Fruit fly (Drosophila melanogaster) whole organism, embryonic: ENCODE data around the gene CG12112.

ENCODE experiments used
- CG14441 ChIP-seq: fragments of 200-800 bp; sonication (Bioruptor generic); IDR thresholded peaks from 2 replicates; pipeline ENCODE4 v1.3.6; 2022; ENCODE audit warnings: missing biosample characterization, missing genetic modification characterization
- CG14860 ChIP-seq: fragments of 200-800 bp; sonication (Bioruptor generic); IDR thresholded peaks from 3 replicates; pipeline ENCODE4 v1.3.6; 2022; ENCODE audit warnings: missing biosample characterization, missing genetic modification characterization; ENCODE audit not compliant: partially characterized antibody
- CG17361 ChIP-seq: fragments of 200-800 bp; sonication (Bioruptor generic); IDR thresholded peaks from 3 replicates; pipeline ENCODE4 v1.3.6; 2022; ENCODE audit warnings: missing biosample characterization, missing genetic modification characterization
- CG1832 ChIP-seq: fragments of 200-800 bp; sonication (Bioruptor generic); optimal IDR thresholded peaks from 2 replicates; lab custom pipeline; 2017; ENCODE audit warnings: missing biosample characterization, mild to moderate bottlenecking, missing genetic modification characterization, inconsistent platforms
- CG18619 ChIP-seq: fragments of 200-800 bp; sonication (Bioruptor generic); optimal IDR thresholded peaks from 3 replicates; lab custom pipeline; 2017; ENCODE audit warnings: missing biosample characterization, mild to moderate bottlenecking, missing genetic modification characterization
- CG2120 ChIP-seq: fragments of 200-800 bp; sonication (Bioruptor generic); optimal IDR thresholded peaks from 3 replicates; lab custom pipeline; 2016; ENCODE audit warnings: missing biosample characterization, missing genetic modification characterization
- CG30020 ChIP-seq: fragments of 200-800 bp; optimal IDR thresholded peaks from 2 replicates; lab custom pipeline; 2019; ENCODE audit warnings: missing biosample characterization, mild to moderate bottlenecking, missing genetic modification characterization, moderate library complexity
- CG32767 ChIP-seq: fragments of 200-800 bp; sonication (Bioruptor generic); IDR thresholded peaks from 2 replicates; pipeline ENCODE4 v1.3.6; 2022; ENCODE audit warnings: missing biosample characterization, missing genetic modification characterization
- CG34224 ChIP-seq: fragments of 200-800 bp; sonication (Bioruptor generic); IDR thresholded peaks from 3 replicates; pipeline ENCODE4 v1.3.6; 2022; ENCODE audit warnings: missing biosample characterization, missing genetic modification characterization; ENCODE audit not compliant: partially characterized antibody
- CG4404 ChIP-seq: fragments of 200-800 bp; sonication (Bioruptor generic); IDR thresholded peaks from 2 replicates; pipeline ENCODE4 v1.3.6; 2022; ENCODE audit warnings: missing biosample characterization, missing genetic modification characterization
- CG5245 ChIP-seq: fragments of 200-800 bp; sonication (Bioruptor generic); optimal IDR thresholded peaks from 3 replicates; lab custom pipeline; 2016; ENCODE audit warnings: missing biosample characterization, missing genetic modification characterization
- CG6683 ChIP-seq: fragments of 200-800 bp; sonication (Bioruptor generic); optimal IDR thresholded peaks from 2 replicates; lab custom pipeline; 2017; ENCODE audit warnings: missing biosample characterization, mild to moderate bottlenecking, missing genetic modification characterization, missing genetic modification reagents
- CG8281 ChIP-seq: fragments of 200-800 bp; sonication (Bioruptor generic); optimal IDR thresholded peaks from 2 replicates; lab custom pipeline; 2018; ENCODE audit warnings: missing biosample characterization, mild to moderate bottlenecking, missing genetic modification characterization, moderate library complexity
- CG8388 ChIP-seq: fragments of 200-800 bp; sonication (Bioruptor generic); optimal IDR thresholded peaks from 2 replicates; lab custom pipeline; 2019; ENCODE audit warnings: missing biosample characterization, mild to moderate bottlenecking, missing genetic modification characterization, moderate library complexity
- CG9437 ChIP-seq: fragments of 200-800 bp; sonication (Bioruptor generic); optimal IDR thresholded peaks from 2 replicates; lab custom pipeline; 2018; ENCODE audit warnings: missing biosample characterization, mild to moderate bottlenecking, missing genetic modification characterization
- CG9609 ChIP-seq: fragments of 200-800 bp; sonication (Bioruptor generic); optimal IDR thresholded peaks from 3 replicates; lab custom pipeline; 2016; ENCODE audit warnings: missing biosample characterization, missing genetic modification characterization
- CoRest ChIP-seq: fragments of 200-800 bp; sonication (Bioruptor generic); optimal IDR thresholded peaks from 3 replicates; lab custom pipeline; 2018; ENCODE audit warnings: missing biosample characterization, mild to moderate bottlenecking, missing genetic modification characterization, moderate library complexity
- D ChIP-seq, 2 experiments: fragments of 200-800 bp in 1 of 2; fragments of >200 bp in 1 of 2; sonication (Bioruptor generic) in 1 of 2; optimal IDR thresholded peaks; 2 replicates in 1 of 2; 3 replicates in 1 of 2; lab custom pipeline; 2017; ENCODE audit warnings: mild to moderate bottlenecking in 1 of 2, missing biosample characterization in 1 of 2, missing genetic modification characterization in 1 of 2, missing genetic modification reagents in 1 of 2
- Dfd ChIP-seq, 2 experiments: fragments of >200 bp; optimal IDR thresholded peaks; 2 replicates each; lab custom pipeline; 2017; ENCODE audit warnings: missing biosample characterization in 2 of 2, missing genetic modification characterization in 2 of 2
- Dip2 ChIP-seq: fragments of 200-800 bp; sonication (Bioruptor generic); IDR thresholded peaks from 2 replicates; pipeline ENCODE4 v1.3.6; 2022; ENCODE audit warnings: missing biosample characterization, missing genetic modification characterization
- H2.0 ChIP-seq: fragments of 200-800 bp; sonication (Bioruptor generic); IDR thresholded peaks from 2 replicates; pipeline ENCODE4 v1.3.6; 2022; ENCODE audit warnings: missing biosample characterization, missing genetic modification characterization
- Hey ChIP-seq: fragments of 200-800 bp; sonication (Bioruptor generic); optimal IDR thresholded peaks from 3 replicates; lab custom pipeline; 2018; ENCODE audit warnings: missing biosample characterization, mild to moderate bottlenecking, missing genetic modification characterization
- HmgZ ChIP-seq: fragments of 200-800 bp; sonication (Bioruptor generic); optimal IDR thresholded peaks from 2 replicates; lab custom pipeline; 2018; ENCODE audit warnings: missing biosample characterization, mild to moderate bottlenecking, missing genetic modification characterization
- Mad ChIP-seq: fragments of 200-800 bp; sonication (Bioruptor generic); optimal IDR thresholded peaks from 2 replicates; lab custom pipeline; 2016; ENCODE audit warnings: missing biosample characterization, missing genetic modification characterization
- Optix ChIP-seq: fragments of 200-800 bp; sonication (Bioruptor generic); IDR thresholded peaks from 3 replicates; pipeline ENCODE4 v1.3.6; 2022; ENCODE audit warnings: missing biosample characterization, missing genetic modification characterization
- Pdp1 ChIP-seq, 2 experiments: fragments of 200-800 bp; sonication (Bioruptor generic); optimal IDR thresholded peaks; 3 replicates each; lab custom pipeline; 2016; ENCODE audit warnings: missing biosample characterization in 2 of 2, missing genetic modification characterization in 2 of 2, mild to moderate bottlenecking in 1 of 2, moderate library complexity in 1 of 2
- Ptx1 ChIP-seq: fragments of 200-800 bp; sonication (Bioruptor generic); IDR thresholded peaks from 2 replicates; pipeline ENCODE4 v1.3.6; 2022; ENCODE audit warnings: missing biosample characterization, missing genetic modification characterization
- Ravus ChIP-seq: fragments of 200-800 bp; sonication (Bioruptor generic); IDR thresholded peaks from 2 replicates; pipeline ENCODE4 v1.3.6; 2022; ENCODE audit warnings: missing biosample characterization, missing genetic modification characterization
- Rfx ChIP-seq: fragments of 200-800 bp; sonication (Bioruptor generic); IDR thresholded peaks from 2 replicates; pipeline ENCODE4 v1.3.6; 2022; ENCODE audit warnings: missing biosample characterization, missing genetic modification characterization
- Sry-β ChIP-seq: fragments of 200-800 bp; sonication (Bioruptor generic); optimal IDR thresholded peaks from 2 replicates; lab custom pipeline; 2018; ENCODE audit warnings: missing biosample characterization, mild to moderate bottlenecking, missing genetic modification characterization, moderate library complexity
- Vsx1 ChIP-seq: fragments of 200-800 bp; sonication (Bioruptor generic); optimal IDR thresholded peaks from 2 replicates; lab custom pipeline; 2017; ENCODE audit warnings: missing biosample characterization, mild to moderate bottlenecking, missing genetic modification characterization, missing genetic modification reagents
- YL-1 ChIP-seq: fragments of 200-800 bp; sonication (Bioruptor generic); optimal IDR thresholded peaks from 3 replicates; lab custom pipeline; 2017; ENCODE audit warnings: missing biosample characterization, mild to moderate bottlenecking, missing genetic modification characterization
- abd-A ChIP-seq: fragments of 200-800 bp; sonication (Bioruptor generic); optimal IDR thresholded peaks from 3 replicates; lab custom pipeline; 2019; ENCODE audit warnings: missing biosample characterization, mild to moderate bottlenecking, missing genetic modification characterization, moderate library complexity
- ara ChIP-seq: fragments of 200-800 bp; sonication (Bioruptor generic); IDR thresholded peaks from 2 replicates; pipeline ENCODE4 v1.3.6; 2022; ENCODE audit warnings: missing biosample characterization, missing genetic modification characterization
- az2 ChIP-seq: fragments of 200-800 bp; sonication (Bioruptor generic); optimal IDR thresholded peaks from 3 replicates; lab custom pipeline; 2016; ENCODE audit warnings: missing biosample characterization, missing genetic modification characterization
- corto ChIP-seq: fragments of 200-800 bp; sonication (Bioruptor generic); optimal IDR thresholded peaks from 2 replicates; lab custom pipeline; 2016; ENCODE audit warnings: missing biosample characterization, mild to moderate bottlenecking, missing genetic modification characterization, moderate library complexity
- danr ChIP-seq: fragments of 200-800 bp; sonication (Bioruptor generic); IDR thresholded peaks from 2 replicates; pipeline ENCODE4 v1.3.6; 2022; ENCODE audit warnings: missing biosample characterization, missing genetic modification characterization
- dmrt99B ChIP-seq: fragments of 200-800 bp; sonication (Bioruptor generic); optimal IDR thresholded peaks from 2 replicates; lab custom pipeline; 2018; ENCODE audit warnings: missing biosample characterization, mild to moderate bottlenecking, missing genetic modification characterization, moderate library complexity
- eve ChIP-seq, 2 experiments: fragments of >200 bp; optimal IDR thresholded peaks; 2 replicates each; lab custom pipeline; 2017; ENCODE audit warnings: missing biosample characterization in 2 of 2, missing genetic modification characterization in 2 of 2
- gsb-n ChIP-seq: fragments of 200-800 bp; sonication (Bioruptor generic); optimal IDR thresholded peaks from 3 replicates; lab custom pipeline; 2018; ENCODE audit warnings: missing biosample characterization, mild to moderate bottlenecking, missing genetic modification characterization
- klu ChIP-seq: fragments of 200-800 bp; sonication (Bioruptor generic); IDR thresholded peaks from 2 replicates; pipeline ENCODE4 v1.3.6; 2022; ENCODE audit warnings: missing biosample characterization, missing genetic modification characterization
- kni ChIP-seq: fragments of 200-800 bp; sonication (Bioruptor generic); optimal IDR thresholded peaks from 3 replicates; lab custom pipeline; 2017; ENCODE audit warnings: mild to moderate bottlenecking, missing biosample characterization, missing genetic modification reagents, missing genetic modification characterization
- lilli ChIP-seq: fragments of 200-800 bp; sonication (Bioruptor generic); optimal IDR thresholded peaks from 3 replicates; lab custom pipeline; 2016; ENCODE audit warnings: missing biosample characterization, missing genetic modification characterization
- onecut ChIP-seq: fragments of 200-800 bp; sonication (Bioruptor generic); IDR thresholded peaks from 2 replicates; pipeline ENCODE4 v1.3.6; 2022; ENCODE audit warnings: missing biosample characterization, missing genetic modification characterization
- pum ChIP-seq: fragments of 200-800 bp; sonication (Bioruptor generic); optimal IDR thresholded peaks from 2 replicates; lab custom pipeline; 2016; ENCODE audit warnings: missing biosample characterization, missing genetic modification characterization
- sens ChIP-seq: fragments of 200-800 bp; sonication (Bioruptor generic); peaks from one replicate; lab custom pipeline; 2016; ENCODE audit warnings: missing biosample characterization, missing genetic modification characterization
- sisA ChIP-seq: fragments of 200-800 bp; sonication (Bioruptor generic); IDR thresholded peaks from 2 replicates; pipeline ENCODE4 v1.3.6; 2022; ENCODE audit warnings: missing biosample characterization, missing genetic modification characterization
- sob ChIP-seq: fragments of 200-800 bp; sonication (Bioruptor generic); IDR thresholded peaks from 2 replicates; pipeline ENCODE4 v1.3.6; 2022; ENCODE audit warnings: missing biosample characterization, missing genetic modification characterization
- tll ChIP-seq, 2 experiments: fragments of 200-800 bp in 1 of 2; fragments of >200 bp in 1 of 2; sonication (Bioruptor generic) in 1 of 2; optimal IDR thresholded peaks; 2 replicates each; lab custom pipeline; 2017 to 2019; ENCODE audit warnings: missing biosample characterization in 2 of 2, missing genetic modification characterization in 2 of 2, mild to moderate bottlenecking in 1 of 2, moderate library complexity in 1 of 2
- zen2 ChIP-seq: fragments of 200-800 bp; sonication (Bioruptor generic); IDR thresholded peaks from 3 replicates; pipeline ENCODE4 v1.3.6; 2022; ENCODE audit warnings: missing biosample characterization, missing genetic modification characterization; ENCODE audit not compliant: partially characterized antibody
- zf30C ChIP-seq: fragments of 200-800 bp; sonication (Bioruptor generic); optimal IDR thresholded peaks from 3 replicates; lab custom pipeline; 2018; ENCODE audit warnings: missing biosample characterization, mild to moderate bottlenecking, missing genetic modification characterization

Gene CG12112

DNA sequence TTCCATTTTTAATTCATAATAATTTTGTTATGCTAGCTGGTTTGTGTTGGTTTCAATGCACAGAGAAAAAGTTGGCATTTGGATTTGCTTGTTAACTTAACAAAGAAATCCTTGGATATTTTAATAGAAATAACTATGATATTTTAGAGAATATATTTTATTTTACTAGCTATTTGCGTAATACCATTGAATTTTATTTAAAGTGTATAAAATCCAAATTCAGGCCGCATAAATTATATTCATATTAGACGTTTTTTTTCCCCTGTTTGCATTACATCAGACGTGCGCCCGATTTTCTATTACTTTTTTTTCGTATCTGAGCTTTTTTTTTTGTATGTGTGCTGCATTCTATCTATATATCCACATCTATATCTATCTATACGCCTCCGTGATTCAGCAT is 25.3 kb downstream of the CG12112 start (continued):
- TF ChIP-seq tll (GFP tag; optimal IDR thresholded peaks at IDR 0.05; lab: Kevin White, UChicago): no peak
- no peak for TF ChIP-seq eve (GFP tag; optimal IDR thresholded peaks at IDR 0.05; lab: Kevin White, UChicago)
- no peak for TF ChIP-seq az2 (GFP tag; lab: Kevin White, UChicago)
- no peak for TF ChIP-seq Optix (GFP tag; lab: Robert Waterston, UW)
- no peak for TF ChIP-seq H2.0 (GFP tag; lab: Robert Waterston, UW)
- no peak for TF ChIP-seq sob (GFP tag; lab: Robert Waterston, UW)
- TF ChIP-seq onecut: no peak
- no peak for TF ChIP-seq CG8281 (tag; lab: Kevin White, UChicago)
- TF ChIP-seq CG9609: no peak
- no peak for TF ChIP-seq pum (GFP tag; lab: Kevin White, UChicago)
- no peak for TF ChIP-seq D (optimal IDR thresholded peaks at IDR 0.05; lab: Kevin White, UChicago)
- TF ChIP-seq D (GFP tag; optimal IDR thresholded peaks at IDR 0.05; lab: Kevin White, UChicago): no peak
- TF ChIP-seq CG32767: no peak
- no peak for TF ChIP-seq CG2120 (GFP tag; lab: Kevin White, UChicago)
- TF ChIP-seq CoRest (tag; lab: Kevin White, UChicago): no peak
- no peak for TF ChIP-seq CG1832
- no peak for TF ChIP-seq Ravus (GFP tag; lab: Robert Waterston, UW)
- no peak for TF ChIP-seq gsb-n (tag; lab: Kevin White, UChicago)
- no peak for TF ChIP-seq klu (GFP tag; lab: Robert Waterston, UW)
- no peak for TF ChIP-seq corto
- no peak for TF ChIP-seq CG4404 (GFP tag; lab: Robert Waterston, UW)
- no peak for TF ChIP-seq danr (GFP tag; lab: Robert Waterston, UW)
- TF ChIP-seq CG30020: no peak
- no peak for TF ChIP-seq kni (GFP tag; lab: Kevin White, UChicago)
- TF ChIP-seq HmgZ (tag; lab: Kevin White, UChicago): no peak
- TF ChIP-seq Rfx (GFP tag; lab: Robert Waterston, UW): peak; percentile 20; the same call in 1 of the 2 replicates
- no peak for TF ChIP-seq CG14441 (GFP tag; lab: Robert Waterston, UW)
- no peak for TF ChIP-seq ara (GFP tag; lab: Robert Waterston, UW)
- no peak for TF ChIP-seq CG8388 (GFP tag; lab: Kevin White, UChicago)
- peak; percentile 13; the same call in 1 of the 2 replicates for TF ChIP-seq sisA (GFP tag; lab: Robert Waterston, UW)
- no peak for TF ChIP-seq Dfd (GFP tag; optimal IDR thresholded peaks at IDR 0.05; lab: Kevin White, UChicago)
- no peak for TF ChIP-seq lilli (GFP tag; lab: Kevin White, UChicago)
- TF ChIP-seq dmrt99B (tag; lab: Kevin White, UChicago): peak; percentile 54
- no peak for TF ChIP-seq Vsx1
- TF ChIP-seq zen2 (GFP tag; lab: Robert Waterston, UW): no peak
- no peak for TF ChIP-seq CG18619
- TF ChIP-seq Hey (tag; lab: Kevin White, UChicago): no peak
- peak; percentile 39; the same call in 1 of the 2 replicates for TF ChIP-seq Ptx1 (GFP tag; lab: Robert Waterston, UW)
- no peak for TF ChIP-seq Sry-β
- TF ChIP-seq Dip2 (GFP tag; lab: Robert Waterston, UW): no peak
- TF ChIP-seq sens (GFP tag; lab: Kevin White, UChicago): peak; percentile 45
- no peak for TF ChIP-seq abd-A (tag; lab: Kevin White, UChicago)
- no peak for TF ChIP-seq zf30C (GFP tag; lab: Kevin White, UChicago)
- TF ChIP-seq CG5245: no peak
- TF ChIP-seq Mad: no peak
- TF ChIP-seq CG34224 (GFP tag; lab: Robert Waterston, UW): no peak
- peak in 1 of 2 experiments; percentile 21 for TF ChIP-seq Pdp1 (GFP tag; optimal IDR thresholded peaks at IDR 0.05; lab: Kevin White, UChicago)
- TF ChIP-seq CG6683 (GFP tag; lab: Kevin White, UChicago): no peak
- no peak for TF ChIP-seq CG14860 (GFP tag; lab: Robert Waterston, UW)
- no peak for TF ChIP-seq YL-1 (GFP tag; lab: Kevin White, UChicago)
- no peak for TF ChIP-seq CG9437 (GFP tag; lab: Kevin White, UChicago)
- peak; percentile 45; the same call in 2 of the 3 replicates for TF ChIP-seq CG17361
